Fruit fly (Drosophila melanogaster): ENCODE results near the gene CG12256.

dm6 chr3R:12222093-12222492, 4.0 kb downstream of the CG12256 start, which contains the start of gene Rsbp15:
- no peak for TF ChIP-seq Ets98B (GFP tag; IDR thresholded peaks at IDR 0.05)
- TF ChIP-seq EcR (GFP tag; optimal IDR thresholded peaks at IDR 0.05) = no peak
- no peak for TF ChIP-seq CG34367 (tag; optimal IDR thresholded peaks at IDR 0.05)

Data from whole organism, pupa.